Fruit fly (Drosophila melanogaster) whole organism, embryonic: ENCODE results near the gene Rbp.

Experiments
- Antp ChIP-seq: fragments of 200-800 bp; sonication (Bioruptor generic); optimal IDR thresholded peaks from 3 replicates; lab custom pipeline; 2016; ENCODE audit warnings: missing biosample characterization, missing genetic modification characterization
- CG11247 ChIP-seq: fragments of 200-800 bp; sonication (Bioruptor generic); IDR thresholded peaks from 2 replicates; pipeline ENCODE4 v1.3.6; 2022; ENCODE audit warnings: missing biosample characterization, missing genetic modification characterization
- CG11560 ChIP-seq: fragments of 200-800 bp; sonication (Bioruptor generic); IDR thresholded peaks from 3 replicates; pipeline ENCODE4 v1.3.6; 2022; ENCODE audit warnings: missing biosample characterization, missing genetic modification characterization
- CG12236 ChIP-seq: fragments of 200-800 bp; sonication (Bioruptor generic); optimal IDR thresholded peaks from 2 replicates; lab custom pipeline; 2016; ENCODE audit warnings: missing biosample characterization, missing genetic modification characterization
- CG13424 ChIP-seq: fragments of 200-800 bp; sonication (Bioruptor generic); optimal IDR thresholded peaks from 2 replicates; lab custom pipeline; 2019; ENCODE audit warnings: missing biosample characterization, mild to moderate bottlenecking, missing genetic modification characterization, moderate library complexity
- CG14965 ChIP-seq: fragments of 200-800 bp; sonication (Bioruptor generic); optimal IDR thresholded peaks from 2 replicates; lab custom pipeline; 2016; ENCODE audit warnings: missing biosample characterization, missing genetic modification characterization, borderline replicate concordance
- CG16815 ChIP-seq: fragments of 200-800 bp; sonication (Bioruptor generic); optimal IDR thresholded peaks from 3 replicates; lab custom pipeline; 2017; ENCODE audit warnings: missing biosample characterization, mild to moderate bottlenecking, missing genetic modification characterization
- CG17612 ChIP-seq: fragments of 200-800 bp; sonication (Bioruptor generic); IDR thresholded peaks from 2 replicates; pipeline ENCODE4 v1.3.6; 2022; ENCODE audit warnings: missing biosample characterization, missing genetic modification characterization
- CG18599 ChIP-seq: fragments of 200-800 bp; sonication (Bioruptor generic); optimal IDR thresholded peaks from 3 replicates; lab custom pipeline; 2017; ENCODE audit warnings: missing biosample characterization, missing genetic modification characterization, mild to moderate bottlenecking, moderate library complexity, missing genetic modification reagents
- CG18619 ChIP-seq: fragments of 200-800 bp; sonication (Bioruptor generic); optimal IDR thresholded peaks from 3 replicates; lab custom pipeline; 2017; ENCODE audit warnings: missing biosample characterization, mild to moderate bottlenecking, missing genetic modification characterization
- CG18764 ChIP-seq: fragments of 200-800 bp; sonication (Bioruptor generic); optimal IDR thresholded peaks from 3 replicates; lab custom pipeline; 2016; ENCODE audit warnings: missing biosample characterization, missing genetic modification characterization
- CG32532 ChIP-seq: fragments of 200-800 bp; sonication (Bioruptor generic); IDR thresholded peaks from 2 replicates; pipeline ENCODE4 v1.3.6; 2022; ENCODE audit warnings: missing biosample characterization, missing genetic modification characterization
- CG34422 ChIP-seq: fragments of 200-800 bp; sonication (Bioruptor generic); IDR thresholded peaks from 3 replicates; pipeline ENCODE4 v1.3.6; 2022; ENCODE audit warnings: missing biosample characterization, missing genetic modification characterization
- CG4424 ChIP-seq: fragments of 200-800 bp; sonication (Bioruptor generic); optimal IDR thresholded peaks from 3 replicates; lab custom pipeline; 2016; ENCODE audit warnings: missing biosample characterization, missing genetic modification characterization
- CG5245 ChIP-seq: fragments of 200-800 bp; sonication (Bioruptor generic); optimal IDR thresholded peaks from 3 replicates; lab custom pipeline; 2016; ENCODE audit warnings: missing biosample characterization, missing genetic modification characterization
- CG7745 ChIP-seq: fragments of 200-800 bp; sonication (Bioruptor generic); optimal IDR thresholded peaks from 2 replicates; lab custom pipeline; 2018; ENCODE audit warnings: missing biosample characterization, mild to moderate bottlenecking, missing genetic modification characterization, moderate library complexity
- CG9437 ChIP-seq: fragments of 200-800 bp; sonication (Bioruptor generic); optimal IDR thresholded peaks from 2 replicates; lab custom pipeline; 2018; ENCODE audit warnings: missing biosample characterization, mild to moderate bottlenecking, missing genetic modification characterization
- CoRest ChIP-seq: fragments of 200-800 bp; sonication (Bioruptor generic); optimal IDR thresholded peaks from 3 replicates; lab custom pipeline; 2018; ENCODE audit warnings: missing biosample characterization, mild to moderate bottlenecking, missing genetic modification characterization, moderate library complexity
- CrebB ChIP-seq: fragments of 200-800 bp; sonication (Bioruptor generic); optimal IDR thresholded peaks from 3 replicates; lab custom pipeline; 2018; ENCODE audit warnings: missing biosample characterization, mild to moderate bottlenecking, missing genetic modification characterization
- Dad ChIP-seq: fragments of 200-800 bp; sonication (Bioruptor generic); optimal IDR thresholded peaks from 3 replicates; lab custom pipeline; 2016; ENCODE audit warnings: missing biosample characterization, missing genetic modification characterization
- Dek ChIP-seq: fragments of 200-800 bp; sonication (Bioruptor generic); optimal IDR thresholded peaks from 3 replicates; lab custom pipeline; 2019; ENCODE audit warnings: missing biosample characterization, mild to moderate bottlenecking, missing genetic modification characterization, moderate library complexity
- Elba2 ChIP-seq: fragments of 200-800 bp; sonication (Bioruptor generic); optimal IDR thresholded peaks from 3 replicates; lab custom pipeline; 2016; ENCODE audit warnings: missing biosample characterization, missing genetic modification characterization
- Hr39 ChIP-seq: fragments of >200 bp; optimal IDR thresholded peaks from 2 replicates; lab custom pipeline; 2017
- MBD-R2 ChIP-seq: fragments of 200-800 bp; sonication (Bioruptor generic); IDR thresholded peaks from 2 replicates; pipeline ENCODE4 v1.3.6; 2022; ENCODE audit warnings: missing biosample characterization, missing genetic modification characterization
- MESR4 ChIP-seq: fragments of 200-800 bp; sonication (Bioruptor generic); optimal IDR thresholded peaks from 2 replicates; lab custom pipeline; 2018; ENCODE audit warnings: missing biosample characterization, mild to moderate bottlenecking, missing genetic modification characterization, moderate library complexity
- Med ChIP-seq: fragments of 200-800 bp; sonication (Bioruptor generic); peaks from one replicate; lab custom pipeline; 2016; ENCODE audit warnings: missing biosample characterization, missing genetic modification characterization, mild to moderate bottlenecking, inconsistent platforms, moderate library complexity
- Nf-YB ChIP-seq: fragments of 200-800 bp; sonication (Bioruptor generic); optimal IDR thresholded peaks from 3 replicates; lab custom pipeline; 2019; ENCODE audit warnings: missing biosample characterization, mild to moderate bottlenecking, missing genetic modification characterization, moderate library complexity
- Optix ChIP-seq: fragments of 200-800 bp; sonication (Bioruptor generic); IDR thresholded peaks from 3 replicates; pipeline ENCODE4 v1.3.6; 2022; ENCODE audit warnings: missing biosample characterization, missing genetic modification characterization
- Rx ChIP-seq: fragments of 200-800 bp; sonication (Bioruptor generic); IDR thresholded peaks from 2 replicates; pipeline ENCODE4 v1.3.6; 2022; ENCODE audit warnings: missing biosample characterization, missing genetic modification characterization
- Stat92E ChIP-seq, 3 experiments: fragments of >200 bp in 2 of 3; fragments of 200-800 bp in 1 of 3; sonication (Bioruptor generic) in 1 of 3; optimal IDR thresholded peaks; 2 replicates each; lab custom pipeline; 2017 to 2019; ENCODE audit warnings: missing biosample characterization in 3 of 3, missing genetic modification characterization in 3 of 3, mild to moderate bottlenecking in 1 of 3, moderate library complexity in 1 of 3
- Xrp1 ChIP-seq: fragments of 200-800 bp; sonication (Bioruptor generic); IDR thresholded peaks from 2 replicates; pipeline ENCODE4 v1.3.6; 2022; ENCODE audit warnings: missing biosample characterization, missing genetic modification characterization
- ato ChIP-seq: fragments of 200-800 bp; sonication (Bioruptor generic); IDR thresholded peaks from 2 replicates; pipeline ENCODE4 v1.3.6; 2022; ENCODE audit warnings: missing biosample characterization, missing genetic modification characterization; ENCODE audit not compliant: partially characterized antibody
- bbx ChIP-seq: fragments of 200-800 bp; sonication (Bioruptor generic); IDR thresholded peaks from 2 replicates; pipeline ENCODE4 v1.3.6; 2022; ENCODE audit warnings: missing biosample characterization, missing genetic modification characterization; ENCODE audit not compliant: partially characterized antibody
- bcd ChIP-seq: fragments of 200-800 bp; sonication (Bioruptor generic); optimal IDR thresholded peaks from 2 replicates; lab custom pipeline; 2017; ENCODE audit warnings: missing biosample characterization, mild to moderate bottlenecking, missing genetic modification characterization
- bsh ChIP-seq, 2 experiments: fragments of 200-800 bp; sonication (Bioruptor generic); optimal IDR thresholded peaks; 2 replicates each; lab custom pipeline; 2017 to 2018; ENCODE audit warnings: mild to moderate bottlenecking in 2 of 2, missing biosample characterization in 2 of 2, missing genetic modification characterization in 2 of 2, moderate library complexity in 1 of 2
- crol ChIP-seq: fragments of 200-800 bp; sonication (Bioruptor generic); IDR thresholded peaks from 2 replicates; pipeline ENCODE4 v1.3.6; 2022; ENCODE audit warnings: missing biosample characterization, missing genetic modification characterization
- da ChIP-seq: fragments of 200-800 bp; sonication (Bioruptor generic); optimal IDR thresholded peaks from 2 replicates; lab custom pipeline; 2016; ENCODE audit warnings: missing biosample characterization, missing genetic modification characterization
- fd64A ChIP-seq: fragments of 200-800 bp; sonication (Bioruptor generic); optimal IDR thresholded peaks from 3 replicates; lab custom pipeline; 2018; ENCODE audit warnings: missing biosample characterization, mild to moderate bottlenecking, missing genetic modification characterization
- gro ChIP-seq: fragments of 200-800 bp; sonication (Bioruptor generic); optimal IDR thresholded peaks from 2 replicates; lab custom pipeline; 2016; ENCODE audit warnings: missing biosample characterization, missing genetic modification characterization
- hbn ChIP-seq: fragments of 200-800 bp; sonication (Bioruptor generic); IDR thresholded peaks from 2 replicates; pipeline ENCODE4 v1.3.6; 2022; ENCODE audit warnings: missing biosample characterization, missing genetic modification characterization; ENCODE audit not compliant: partially characterized antibody
- luna ChIP-seq: fragments of 200-800 bp; sonication (Bioruptor generic); optimal IDR thresholded peaks from 2 replicates; lab custom pipeline; 2016; ENCODE audit warnings: missing biosample characterization, missing genetic modification characterization
- odd ChIP-seq: fragments of 200-800 bp; sonication (Bioruptor generic); optimal IDR thresholded peaks from 2 replicates; lab custom pipeline; 2017; ENCODE audit warnings: missing biosample characterization, mild to moderate bottlenecking, missing genetic modification characterization
- pros ChIP-seq: fragments of 200-800 bp; sonication (Bioruptor generic); optimal IDR thresholded peaks from 3 replicates; lab custom pipeline; 2019; ENCODE audit warnings: missing biosample characterization, mild to moderate bottlenecking, missing genetic modification characterization, moderate library complexity
- schlank ChIP-seq: fragments of 200-800 bp; sonication (Bioruptor generic); optimal IDR thresholded peaks from 2 replicates; lab custom pipeline; 2018; ENCODE audit warnings: missing biosample characterization, mild to moderate bottlenecking, missing genetic modification characterization
- scrt ChIP-seq: fragments of 200-800 bp; sonication (Bioruptor generic); optimal IDR thresholded peaks from 2 replicates; lab custom pipeline; 2018; ENCODE audit warnings: missing biosample characterization, mild to moderate bottlenecking, missing genetic modification characterization, moderate library complexity
- sd ChIP-seq: fragments of 200-800 bp; sonication (Bioruptor generic); optimal IDR thresholded peaks from 3 replicates; lab custom pipeline; 2018; ENCODE audit warnings: missing biosample characterization, mild to moderate bottlenecking, missing genetic modification characterization, moderate library complexity
- slou ChIP-seq: fragments of 200-800 bp; sonication (Bioruptor generic); optimal IDR thresholded peaks from 3 replicates; lab custom pipeline; 2016; ENCODE audit warnings: missing biosample characterization, missing genetic modification characterization
- tgo ChIP-seq: fragments of 200-800 bp; sonication (Bioruptor generic); IDR thresholded peaks from 3 replicates; pipeline ENCODE4 v1.3.6; 2022; ENCODE audit warnings: missing biosample characterization, missing genetic modification characterization
- ttk ChIP-seq: fragments of 200-800 bp; sonication (Bioruptor generic); IDR thresholded peaks from 2 replicates; pipeline ENCODE4 v2.1.2; 2022; ENCODE audit warnings: missing biosample characterization, missing genetic modification characterization
- tup ChIP-seq: fragments of 200-800 bp; sonication (Bioruptor generic); optimal IDR thresholded peaks from 2 replicates; lab custom pipeline; 2016; ENCODE audit warnings: missing biosample characterization, mild to moderate bottlenecking, missing genetic modification characterization, moderate library complexity
- wor ChIP-seq: fragments of 200-800 bp; sonication (Bioruptor generic); IDR thresholded peaks from 2 replicates; pipeline ENCODE4 v1.3.6; 2022; ENCODE audit warnings: missing biosample characterization, missing genetic modification characterization

Rbp gene

dm6 chr3R:15367477-15367876 lies 7.0 kb upstream of the Rbp start, which contains the start of gene CG34404 (continued):
- TF ChIP-seq CG5245 (GFP tag; lab: Kevin White, UChicago): no peak
- TF ChIP-seq Nf-YB (GFP tag; lab: Kevin White, UChicago): no peak
- no peak for TF ChIP-seq CG18619 (GFP tag; lab: Kevin White, UChicago)
- TF ChIP-seq Hr39: no peak
- TF ChIP-seq CG16815: no peak
- no peak for TF ChIP-seq bcd
- TF ChIP-seq Dek (tag; lab: Kevin White, UChicago): no peak
- no peak for TF ChIP-seq CG17612 (GFP tag; lab: Robert Waterston, UW)
- no peak for TF ChIP-seq CG13424
- no peak for TF ChIP-seq bsh (GFP tag; optimal IDR thresholded peaks at IDR 0.05; lab: Kevin White, UChicago)
- TF ChIP-seq Optix (GFP tag; lab: Robert Waterston, UW): no peak
- no peak for TF ChIP-seq luna (GFP tag; lab: Kevin White, UChicago)
- TF ChIP-seq bbx: peak; percentile 39
- TF ChIP-seq ttk: no peak
- no peak for TF ChIP-seq CG34422 (GFP tag; lab: Robert Waterston, UW)
- peak; percentile 31 for TF ChIP-seq Elba2 (GFP tag; lab: Kevin White, UChicago)
- TF ChIP-seq Xrp1 (GFP tag; lab: Robert Waterston, UW): no peak
- no peak for TF ChIP-seq CoRest (tag; lab: Kevin White, UChicago)
- TF ChIP-seq CG4424 (GFP tag; lab: Kevin White, UChicago): no peak
- TF ChIP-seq ato: peak; percentile 17; the same call in 1 of the 2 replicates
- TF ChIP-seq CG18764 (GFP tag; lab: Kevin White, UChicago): no peak
- no peak for TF ChIP-seq hbn (GFP tag; lab: Robert Waterston, UW)
- TF ChIP-seq CG18599 (GFP tag; lab: Kevin White, UChicago): no peak
- no peak for TF ChIP-seq Stat92E (GFP tag; optimal IDR thresholded peaks at IDR 0.05; lab: Kevin White, UChicago)
- no peak for TF ChIP-seq CG11247 (GFP tag; lab: Robert Waterston, UW)
- no peak for TF ChIP-seq da (GFP tag; lab: Kevin White, UChicago)
- no peak for TF ChIP-seq wor (GFP tag; lab: Robert Waterston, UW)
- no peak for TF ChIP-seq sd
- peak; percentile 39; the same call in 1 of the 2 replicates for TF ChIP-seq MBD-R2
- TF ChIP-seq CG11560 (tag; lab: Robert Waterston, UW): no peak
- TF ChIP-seq CG32532: no peak
- no peak for TF ChIP-seq scrt (GFP tag; lab: Kevin White, UChicago)
- no peak for TF ChIP-seq tup (GFP tag; lab: Kevin White, UChicago)
- TF ChIP-seq MESR4 (GFP tag; lab: Kevin White, UChicago): peak; percentile 38
- no peak for TF ChIP-seq Rx
- no peak for TF ChIP-seq tgo (GFP tag; lab: Robert Waterston, UW)
- TF ChIP-seq CG9437 (GFP tag; lab: Kevin White, UChicago): no peak
- TF ChIP-seq slou (GFP tag; lab: Kevin White, UChicago): no peak
- TF ChIP-seq gro (GFP tag; lab: Kevin White, UChicago): no peak
- no peak for TF ChIP-seq CG12236 (GFP tag; lab: Kevin White, UChicago)
- no peak for TF ChIP-seq crol (GFP tag; lab: Robert Waterston, UW)
- no peak for TF ChIP-seq Dad (GFP tag; lab: Kevin White, UChicago)
- no peak for TF ChIP-seq CrebB (tag; lab: Kevin White, UChicago)
- TF ChIP-seq CG14965 (GFP tag; lab: Kevin White, UChicago): no peak
- no peak for TF ChIP-seq CG7745 (tag; lab: Kevin White, UChicago)
- no peak for TF ChIP-seq fd64A (GFP tag; lab: Kevin White, UChicago)
- TF ChIP-seq schlank (tag; lab: Kevin White, UChicago): no peak
- no peak for TF ChIP-seq odd (GFP tag; lab: Kevin White, UChicago)
- peak; percentile 66 for TF ChIP-seq Med (GFP tag; lab: Kevin White, UChicago)
- no peak for TF ChIP-seq Antp
- TF ChIP-seq pros (GFP tag; lab: Kevin White, UChicago): no peak
